Worm (Caenorhabditis elegans) whole organism, L1 larva: Measurements from ENCODE around the gene ZC155.4.

Experiments used
- C16A3.4 ChIP-seq: fragments of 150-350 bp; optimal IDR thresholded peaks from 2 replicates; lab custom pipeline; 2014; ENCODE audit warnings: missing biosample characterization, missing genetic modification characterization
- C34B4.2 ChIP-seq: sonication (generic microtip); optimal IDR thresholded peaks from 2 replicates; lab custom pipeline; 2017; ENCODE audit warnings: mild to moderate bottlenecking, missing genetic modification characterization, missing compliant biosample characterization
- Y116A8C.19 ChIP-seq: sonication (generic microtip); optimal IDR thresholded peaks from 2 replicates; lab custom pipeline; 2016; ENCODE audit warnings: missing compliant biosample characterization, missing genetic modification characterization, borderline replicate concordance
- ama-1 ChIP-seq: fragments of 150-350 bp; optimal IDR thresholded peaks from 2 replicates; lab custom pipeline; 2014
- blmp-1 ChIP-seq: fragments of 150-350 bp; optimal IDR thresholded peaks from 2 replicates; lab custom pipeline; 2014; ENCODE audit warnings: missing biosample characterization, missing genetic modification characterization
- ceh-90 ChIP-seq: sonication (generic microtip); optimal IDR thresholded peaks from 2 replicates; lab custom pipeline; 2016; ENCODE audit warnings: missing genetic modification characterization, missing compliant biosample characterization
- efl-1 ChIP-seq, 4 experiments: fragments of 150-350 bp; optimal IDR thresholded peaks in 3 of 4; peaks in 1 of 4; 1 replicate in 1 of 4; 2 replicates in 3 of 4; lab custom pipeline; 2014; ENCODE audit warnings: missing biosample characterization in 2 of 4, missing genetic modification characterization in 2 of 4, missing genetic modification reagents in 2 of 4
- egl-27 ChIP-seq, 2 experiments: fragments of 150-350 bp in 1 of 2; sonication (generic microtip); optimal IDR thresholded peaks; 3 replicates each; lab custom pipeline; 2017 to 2018; ENCODE audit warnings: missing biosample characterization in 2 of 2, missing genetic modification characterization in 2 of 2, missing genetic modification reagents in 2 of 2
- elt-2 ChIP-seq: sonication (generic microtip); optimal IDR thresholded peaks from 2 replicates; lab custom pipeline; 2016; ENCODE audit warnings: missing genetic modification characterization, mild to moderate bottlenecking, inconsistent platforms, missing compliant biosample characterization, missing genetic modification reagents
- fkh-4 ChIP-seq: sonication (generic microtip); optimal IDR thresholded peaks from 2 replicates; lab custom pipeline; 2016; ENCODE audit warnings: missing compliant biosample characterization, missing genetic modification characterization, borderline replicate concordance
- fos-1 ChIP-seq: fragments of 150-350 bp; optimal IDR thresholded peaks from 2 replicates; lab custom pipeline; 2014; ENCODE audit warnings: missing biosample characterization, missing genetic modification characterization
- hlh-17 ChIP-seq: fragments of 200-800 bp; sonication (Bioruptor generic); optimal IDR thresholded peaks from 2 replicates; lab custom pipeline; 2018; ENCODE audit warnings: missing genetic modification characterization, mild to moderate bottlenecking, missing compliant biosample characterization, moderate library complexity, borderline replicate concordance
- jun-1 ChIP-seq: fragments of 150-350 bp; optimal IDR thresholded peaks from 2 replicates; lab custom pipeline; 2014; ENCODE audit warnings: missing biosample characterization, missing genetic modification reagents, missing genetic modification characterization
- lin-35 ChIP-seq, 2 experiments: fragments of 150-350 bp; optimal IDR thresholded peaks; 2 replicates each; lab custom pipeline; 2014; ENCODE audit warnings: missing biosample characterization in 2 of 2, missing genetic modification characterization in 2 of 2, missing genetic modification reagents in 2 of 2
- lin-39 ChIP-seq: fragments of 150-350 bp; optimal IDR thresholded peaks from 2 replicates; lab custom pipeline; 2014; ENCODE audit warnings: missing biosample characterization, missing genetic modification reagents, missing genetic modification characterization
- lsy-2 ChIP-seq, 2 experiments: fragments of 150-350 bp; optimal IDR thresholded peaks; 2 replicates each; lab custom pipeline; 2014; ENCODE audit warnings: missing biosample characterization in 2 of 2, missing genetic modification characterization in 2 of 2
- mdl-1 ChIP-seq, 2 experiments: fragments of 150-350 bp; optimal IDR thresholded peaks; 2 replicates each; lab custom pipeline; 2014 to 2017; ENCODE audit warnings: missing biosample characterization in 2 of 2, missing genetic modification characterization in 2 of 2, inconsistent platforms in 1 of 2
- mep-1 ChIP-seq: fragments of 150-350 bp; optimal IDR thresholded peaks from 2 replicates; lab custom pipeline; 2014; ENCODE audit warnings: missing biosample characterization, missing genetic modification characterization
- nhr-19 ChIP-seq: fragments of 200-800 bp; sonication (Bioruptor generic); conservative IDR thresholded peaks from 2 replicates; pipeline ENCODE4 v1.3.6; 2022; ENCODE audit warnings: missing genetic modification characterization, missing compliant biosample characterization
- nhr-20 ChIP-seq: sonication (generic microtip); optimal IDR thresholded peaks from 2 replicates; lab custom pipeline; 2016; ENCODE audit warnings: mild to moderate bottlenecking, missing genetic modification characterization, missing compliant biosample characterization
- nhr-47 ChIP-seq: sonication (generic microtip); optimal IDR thresholded peaks from 2 replicates; lab custom pipeline; 2016; ENCODE audit warnings: mild to moderate bottlenecking, missing genetic modification characterization, moderate library complexity, missing compliant biosample characterization
- nhr-71 ChIP-seq: sonication (generic microtip); optimal IDR thresholded peaks from 2 replicates; lab custom pipeline; 2016; ENCODE audit warnings: mild to moderate bottlenecking, missing genetic modification characterization, moderate library complexity, missing compliant biosample characterization
- nhr-85 ChIP-seq: sonication (generic microtip); peaks from one replicate; lab custom pipeline; 2016; ENCODE audit warnings: missing genetic modification characterization, inconsistent platforms, missing compliant biosample characterization
- nhr-90 ChIP-seq: sonication (generic microtip); optimal IDR thresholded peaks from 2 replicates; lab custom pipeline; 2016; ENCODE audit warnings: mild to moderate bottlenecking, missing genetic modification characterization, missing compliant biosample characterization; ENCODE audit not compliant: poor library complexity
- pag-3 ChIP-seq: sonication (generic microtip); optimal IDR thresholded peaks from 2 replicates; lab custom pipeline; 2017; ENCODE audit warnings: missing genetic modification characterization, mild to moderate bottlenecking, missing compliant biosample characterization, antibody characterized with exemption, borderline replicate concordance; ENCODE audit not compliant: insufficient read depth
- snu-23 ChIP-seq: sonication (generic microtip); optimal IDR thresholded peaks from 2 replicates; lab custom pipeline; 2016; ENCODE audit warnings: missing genetic modification characterization, missing compliant biosample characterization
- sup-37 ChIP-seq: fragments of 200-800 bp; sonication (Bioruptor generic); optimal IDR thresholded peaks from 2 replicates; lab custom pipeline; 2018; ENCODE audit warnings: mild to moderate bottlenecking, missing genetic modification characterization, missing compliant biosample characterization
- swsn-7 ChIP-seq: sonication (generic microtip); optimal IDR thresholded peaks from 2 replicates; lab custom pipeline; 2016; ENCODE audit warnings: missing genetic modification characterization, missing compliant biosample characterization
- tbx-2 ChIP-seq: sonication (generic microtip); optimal IDR thresholded peaks from 2 replicates; lab custom pipeline; 2016; ENCODE audit warnings: missing genetic modification characterization, missing compliant biosample characterization
- unc-62 ChIP-seq: fragments of 150-350 bp; optimal IDR thresholded peaks from 2 replicates; lab custom pipeline; 2014; ENCODE audit warnings: missing biosample characterization, missing genetic modification reagents, missing genetic modification characterization
- unc-98 ChIP-seq: fragments of 200-800 bp; sonication (Bioruptor generic); IDR thresholded peaks from 2 replicates; pipeline ENCODE4 v1.3.6; 2022; ENCODE audit warnings: missing genetic modification characterization, missing compliant biosample characterization
- xbp-1 ChIP-seq: sonication (generic microtip); optimal IDR thresholded peaks from 2 replicates; lab custom pipeline; 2016; ENCODE audit warnings: missing genetic modification characterization, missing compliant biosample characterization
- zip-4 ChIP-seq: fragments of 200-800 bp; sonication (Bioruptor generic); optimal IDR thresholded peaks from 2 replicates; lab custom pipeline; 2018; ENCODE audit warnings: mild to moderate bottlenecking, missing genetic modification characterization, moderate library complexity, missing compliant biosample characterization
- ztf-11 ChIP-seq, 2 experiments: sonication (generic microtip); optimal IDR thresholded peaks; 2 replicates each; lab custom pipeline; 2016 to 2017; ENCODE audit warnings: missing genetic modification characterization in 2 of 2, missing biosample characterization in 1 of 2, missing compliant biosample characterization in 1 of 2
- ztf-4 ChIP-seq: fragments of 150-350 bp; optimal IDR thresholded peaks from 2 replicates; lab custom pipeline; 2014; ENCODE audit warnings: missing biosample characterization, missing genetic modification characterization

The ZC155.4 gene

DNA sequence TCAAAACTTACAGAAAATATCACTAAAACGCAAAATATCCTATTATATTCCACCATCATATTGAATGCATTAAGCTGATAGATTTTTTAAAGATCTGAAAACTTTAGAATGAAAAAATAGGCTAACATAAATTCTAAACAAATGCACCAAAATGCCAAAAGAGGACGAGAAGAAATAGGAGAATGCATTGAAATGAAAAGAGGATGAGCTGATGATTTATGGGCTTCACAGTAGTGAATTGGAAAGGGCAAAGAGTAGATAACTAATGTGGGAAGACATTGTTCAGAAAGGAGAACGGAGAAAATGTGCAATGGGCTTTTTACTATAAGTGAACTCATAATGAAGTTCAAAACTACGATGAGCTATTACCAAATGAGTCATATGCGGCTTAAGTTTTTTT, 2.2 kb upstream of the ZC155.4 start, which contains the start of gene cutl-19:
TSS of gene cutl-19 (minus strand) at position 101 of the 400 bp plus-strand sequence.
- no peak for TF ChIP-seq Y116A8C.19 (tag; lab: Kevin White, UChicago)
- TF ChIP-seq fkh-4 (tag; lab: Kevin White, UChicago) = no peak
- no peak for TF ChIP-seq fos-1
- TF ChIP-seq efl-1 (optimal IDR thresholded peaks at IDR 0.05; lab: Kevin White, UChicago) = no peak
- no peak for TF ChIP-seq efl-1 (GFP tag; optimal IDR thresholded peaks at IDR 0.05 in 1 of 2; lab: Kevin White, UChicago)
- no peak for TF ChIP-seq blmp-1 (tag; lab: Kevin White, UChicago)
- no peak for TF ChIP-seq ceh-90 (tag; lab: Kevin White, UChicago)
- no peak for TF ChIP-seq hlh-17
- TF ChIP-seq zip-4 (GFP tag; lab: Kevin White, UChicago) = no peak
- TF ChIP-seq nhr-90 (tag; lab: Kevin White, UChicago) = no peak
- TF ChIP-seq lin-39 (tag; lab: Kevin White, UChicago) = no peak
- TF ChIP-seq mdl-1 (tag; optimal IDR thresholded peaks at IDR 0.05; lab: Kevin White, UChicago) = no peak
- TF ChIP-seq swsn-7 (tag; lab: Kevin White, UChicago) = no peak
- no peak for TF ChIP-seq xbp-1 (tag; lab: Kevin White, UChicago)
- TF ChIP-seq nhr-85 = no peak
- TF ChIP-seq snu-23 (GFP tag; lab: Kevin White, UChicago) = no peak
- TF ChIP-seq unc-98 = no peak

DNA sequence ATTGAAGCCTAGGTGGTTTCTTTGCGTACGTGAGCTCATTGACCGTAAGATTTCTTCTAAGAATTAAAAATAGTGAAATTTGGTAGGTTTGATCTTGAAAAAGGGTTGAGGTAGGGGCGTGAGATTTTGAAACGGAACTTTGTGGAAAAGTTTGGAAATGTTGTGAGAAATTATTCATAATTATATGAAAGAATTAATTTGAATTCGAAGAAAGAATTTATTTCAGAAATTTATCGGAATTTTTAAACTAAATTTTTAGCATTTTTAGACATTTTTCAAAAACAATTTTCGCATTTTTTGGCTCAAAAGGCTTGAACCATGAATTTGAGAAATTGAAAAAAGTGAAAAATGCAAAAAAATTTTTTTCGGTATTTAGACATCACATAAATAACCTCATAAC, 1.1 kb downstream of the ZC155.4 start:
- TF ChIP-seq nhr-47 (no peak), unc-62 (GFP tag; lab: Kevin White, UChicago) (no peak), C34B4.2 (tag; lab: Kevin White, UChicago) (no peak), pag-3 (tag; lab: Kevin White, UChicago) (no peak), elt-2 (tag; lab: Kevin White, UChicago) (no peak), jun-1 (tag; lab: Kevin White, UChicago) (no peak), blmp-1 (tag; lab: Kevin White, UChicago) (no peak), egl-27 (tag; optimal IDR thresholded peaks at IDR 0.05; lab: Kevin White, UChicago) (no peak), ama-1 (no peak), ztf-11 (tag; optimal IDR thresholded peaks at IDR 0.05; lab: Kevin White, UChicago) (no peak), swsn-7 (tag; lab: Kevin White, UChicago) (no peak), hlh-17 (no peak)

DNA sequence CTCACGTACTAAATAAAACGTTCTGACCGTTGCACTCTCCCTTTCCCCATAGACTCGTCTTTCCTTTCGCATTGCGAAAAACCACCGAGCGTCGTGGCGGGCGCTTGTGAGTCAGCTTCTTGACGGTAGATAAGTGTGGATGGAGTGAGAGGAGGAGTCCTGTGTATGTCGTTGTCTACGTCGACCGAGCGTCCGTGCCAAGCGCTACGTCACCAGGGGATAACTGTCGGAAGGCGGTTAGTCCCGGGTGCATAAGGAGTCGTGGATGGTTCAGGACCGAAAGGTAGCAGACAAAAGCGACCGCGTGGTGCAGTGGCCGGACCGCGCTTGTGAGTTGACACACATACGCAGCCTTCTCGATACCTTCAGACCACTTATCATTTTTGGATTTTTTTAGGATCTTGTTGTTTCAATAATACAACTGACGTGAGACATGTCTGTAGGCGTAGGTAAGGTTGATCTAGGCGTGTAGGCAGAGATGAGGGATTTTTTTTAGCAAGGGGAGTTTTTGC, 4.1 kb downstream of the ZC155.4 start:
- TF ChIP-seq mep-1 (tag; lab: Kevin White, UChicago) = peak; percentile 21
- TF ChIP-seq lsy-2 (tag; optimal IDR thresholded peaks at IDR 0.05; lab: Kevin White, UChicago) = peak; percentile 1 to 62
- peak; percentile 41 for TF ChIP-seq nhr-90 (tag; lab: Kevin White, UChicago)
- peak; percentile 2 for TF ChIP-seq blmp-1 (tag; lab: Kevin White, UChicago)
- TF ChIP-seq swsn-7 (tag; lab: Kevin White, UChicago) = peak; percentile 32
- peak in 1 of 2 experiments; percentile 29 for TF ChIP-seq mdl-1 (tag; optimal IDR thresholded peaks at IDR 0.05; lab: Kevin White, UChicago)
- peak in 1 of 2 experiments; percentile 10 for TF ChIP-seq efl-1 (optimal IDR thresholded peaks at IDR 0.05; lab: Kevin White, UChicago)
- TF ChIP-seq efl-1 (GFP tag; optimal IDR thresholded peaks at IDR 0.05 in 1 of 2; lab: Kevin White, UChicago) = peak in 1 of 2 experiments; percentile 56
- TF ChIP-seq nhr-85 = peak; percentile 0
- peak; percentile 26 for TF ChIP-seq tbx-2 (tag; lab: Kevin White, UChicago)
- TF ChIP-seq elt-2 (tag; lab: Kevin White, UChicago) = peak; percentile 29
- TF ChIP-seq nhr-71 (tag; lab: Kevin White, UChicago) = peak; percentile 50
- TF ChIP-seq sup-37 = peak; percentile 51
- TF ChIP-seq nhr-47 = peak; percentile 56
- peak; percentile 26 for TF ChIP-seq xbp-1 (tag; lab: Kevin White, UChicago)
- peak; percentile 19; the same call in 1 of the 2 replicates for TF ChIP-seq nhr-19 (GFP tag; lab: Robert Waterston, UW)
- TF ChIP-seq C16A3.4 (tag; lab: Kevin White, UChicago) = peak; percentile 6
- TF ChIP-seq nhr-20 = peak; percentile 23
- TF ChIP-seq lin-35 (GFP tag; optimal IDR thresholded peaks at IDR 0.05; lab: Kevin White, UChicago) = peak in 1 of 2 experiments; percentile 7
- peak; percentile 22 for TF ChIP-seq ztf-4 (tag; lab: Kevin White, UChicago)
